Worm (Caenorhabditis elegans): Measurements from ENCODE around the gene nep-21.

Gene nep-21

DNA sequence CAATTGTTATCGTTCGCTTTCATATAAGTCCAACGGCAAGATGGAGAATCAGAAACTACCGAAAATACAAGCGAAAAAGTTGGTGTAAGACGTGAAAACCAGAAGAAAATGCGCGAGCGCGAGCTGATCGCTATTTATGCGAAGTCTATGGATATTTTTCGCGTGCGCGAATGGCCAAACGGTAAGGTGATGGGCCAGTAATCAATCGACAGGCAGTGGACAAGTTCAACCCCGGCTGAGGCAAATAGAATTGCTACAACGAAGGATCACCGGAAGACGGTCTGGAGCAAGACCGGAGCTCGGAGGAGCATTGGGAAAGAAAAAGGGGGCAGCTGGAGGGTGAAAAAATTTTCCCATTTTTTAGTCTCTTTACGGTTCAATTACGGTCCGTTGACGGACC lies 11.2 kb upstream of the nep-21 start (continued):
- TF ChIP-seq tra-1 (GFP tag; IDR thresholded peaks at IDR 0.05) (peak; percentile 49; the same call in 1 of the 2 replicates), snpc-1.2 (GFP tag; IDR thresholded peaks at IDR 0.05) (peak; percentile 84), hmg-1.1 (GFP tag; IDR thresholded peaks at IDR 0.05) (peak; percentile 24; the same call in 1 of the 2 replicates), mxl-2 (GFP tag; conservative IDR thresholded peaks at IDR 0.05) (0 out of 2 replicates have a peak, but pooled peaks have one; percentile 40), D1046.2 (GFP tag; IDR thresholded peaks at IDR 0.05) (peak; percentile 86; the same call in 1 of the 2 replicates), F26F4.8 (GFP tag; conservative IDR thresholded peaks at IDR 0.05) (peak; percentile 92), madf-9 (GFP tag; conservative IDR thresholded peaks at IDR 0.05) (peak; percentile 59; the same call in 1 of the 2 replicates), ctbp-1 (GFP tag; IDR thresholded peaks at IDR 0.05) (peak; percentile 78), php-3 (GFP tag; IDR thresholded peaks at IDR 0.05) (peak; percentile 53; the same call in 1 of the 2 replicates), Y105C5A.15 (GFP tag; IDR thresholded peaks at IDR 0.05) (0 out of 2 replicates have a peak, but pooled peaks have one; percentile 47), saeg-2 (GFP tag; IDR thresholded peaks at IDR 0.05) (0 out of 2 replicates have a peak, but pooled peaks have one; percentile 46), set-16 (GFP tag; IDR thresholded peaks at IDR 0.05) (peak; percentile 56), lim-7 (GFP tag; IDR thresholded peaks at IDR 0.05) (peak; percentile 89), mdt-29 (GFP tag; IDR thresholded peaks at IDR 0.05) (peak; percentile 56; the same call in 1 of the 2 replicates)

DNA sequence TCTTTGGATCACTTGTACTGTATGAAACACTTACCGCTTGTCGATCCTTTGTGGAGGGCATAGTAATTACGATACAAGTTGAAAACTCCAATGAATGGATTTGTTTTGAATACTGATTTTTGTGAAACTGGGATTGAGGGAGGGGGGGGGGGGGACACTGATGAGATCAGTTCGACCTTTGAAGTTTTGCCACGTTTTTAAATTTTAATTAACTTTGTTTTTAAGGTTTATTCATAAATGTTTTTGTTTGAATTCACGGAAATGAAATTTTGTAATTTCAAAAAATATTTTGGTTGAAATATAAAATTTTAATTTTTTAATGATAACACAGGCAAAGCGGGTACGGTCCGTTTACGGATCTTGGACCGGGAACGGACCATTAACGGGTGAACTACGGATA lies 9.7 kb upstream of the nep-21 start, which contains the start of gene ent-3:
ent-3 (minus strand) TSS at position 101 of the 400 bp plus-strand sequence.
- TF ChIP-seq hlh-30 (tag; optimal IDR thresholded peaks at IDR 0.05; ENCODE audit: insufficient read depth) (no peak), nhr-237 (tag; optimal IDR thresholded peaks at IDR 0.05) (no peak), lim-7 (GFP tag; IDR thresholded peaks at IDR 0.05) (no peak), Y105C5A.15 (GFP tag; IDR thresholded peaks at IDR 0.05) (no peak), mxl-2 (GFP tag; conservative IDR thresholded peaks at IDR 0.05) (no peak)

DNA sequence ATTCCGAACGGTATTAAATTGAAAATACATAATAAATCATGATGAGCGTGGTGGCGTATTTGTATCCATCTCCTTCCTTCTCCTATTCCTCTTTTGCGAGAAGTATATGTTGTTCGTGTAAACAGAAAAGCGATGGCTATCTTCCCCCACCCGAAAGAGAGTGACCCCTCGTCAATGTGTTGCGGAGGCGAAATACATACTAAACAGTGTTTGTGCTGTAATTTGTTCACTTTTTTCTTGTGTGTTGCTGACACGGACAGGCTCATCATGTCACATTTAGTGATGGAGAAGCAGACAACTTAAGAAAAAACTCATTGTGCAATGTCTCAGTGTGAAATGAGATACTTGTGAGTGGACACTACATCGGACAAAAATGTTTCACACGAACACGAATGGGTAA lies 5.4 kb upstream of the nep-21 start:
- peak; percentile 10 for TF ChIP-seq hlh-11 (tag; optimal IDR thresholded peaks at IDR 0.05)
- TF ChIP-seq madf-5 (GFP tag; IDR thresholded peaks at IDR 0.05): no peak
- no peak for TF ChIP-seq madf-9 (GFP tag; conservative IDR thresholded peaks at IDR 0.05)
- TF ChIP-seq zfp-2 (tag; optimal IDR thresholded peaks at IDR 0.05): no peak
- TF ChIP-seq dmd-6 (GFP tag; IDR thresholded peaks at IDR 0.05): peak; percentile 20; the same call in 1 of the 2 replicates
- TF ChIP-seq unc-62 (GFP tag; optimal IDR thresholded peaks at IDR 0.05 in 1 of 2): peak in 1 of 2 experiments; percentile 24
- TF ChIP-seq unc-62 (tag; optimal IDR thresholded peaks at IDR 0.05): no peak
- TF ChIP-seq daf-16 (GFP tag; optimal IDR thresholded peaks at IDR 0.05): peak in 1 of 2 experiments; percentile 56
- TF ChIP-seq daf-16 (tag; optimal IDR thresholded peaks at IDR 0.05): peak; percentile 80
- peak; percentile 8 for TF ChIP-seq nhr-28 (tag; optimal IDR thresholded peaks at IDR 0.05)
- TF ChIP-seq zip-11 (GFP tag; IDR thresholded peaks at IDR 0.05): no peak
- peak; percentile 12 for TF ChIP-seq mxl-3 (GFP tag; optimal IDR thresholded peaks at IDR 0.05)
- no peak for TF ChIP-seq nhr-41 (GFP tag; IDR thresholded peaks at IDR 0.05)
- no peak for TF ChIP-seq lim-7 (GFP tag; IDR thresholded peaks at IDR 0.05)
- no peak for TF ChIP-seq T26A8.4 (GFP tag; IDR thresholded peaks at IDR 0.05)
- TF ChIP-seq ZK337.2 (GFP tag; IDR thresholded peaks at IDR 0.05): no peak

DNA sequence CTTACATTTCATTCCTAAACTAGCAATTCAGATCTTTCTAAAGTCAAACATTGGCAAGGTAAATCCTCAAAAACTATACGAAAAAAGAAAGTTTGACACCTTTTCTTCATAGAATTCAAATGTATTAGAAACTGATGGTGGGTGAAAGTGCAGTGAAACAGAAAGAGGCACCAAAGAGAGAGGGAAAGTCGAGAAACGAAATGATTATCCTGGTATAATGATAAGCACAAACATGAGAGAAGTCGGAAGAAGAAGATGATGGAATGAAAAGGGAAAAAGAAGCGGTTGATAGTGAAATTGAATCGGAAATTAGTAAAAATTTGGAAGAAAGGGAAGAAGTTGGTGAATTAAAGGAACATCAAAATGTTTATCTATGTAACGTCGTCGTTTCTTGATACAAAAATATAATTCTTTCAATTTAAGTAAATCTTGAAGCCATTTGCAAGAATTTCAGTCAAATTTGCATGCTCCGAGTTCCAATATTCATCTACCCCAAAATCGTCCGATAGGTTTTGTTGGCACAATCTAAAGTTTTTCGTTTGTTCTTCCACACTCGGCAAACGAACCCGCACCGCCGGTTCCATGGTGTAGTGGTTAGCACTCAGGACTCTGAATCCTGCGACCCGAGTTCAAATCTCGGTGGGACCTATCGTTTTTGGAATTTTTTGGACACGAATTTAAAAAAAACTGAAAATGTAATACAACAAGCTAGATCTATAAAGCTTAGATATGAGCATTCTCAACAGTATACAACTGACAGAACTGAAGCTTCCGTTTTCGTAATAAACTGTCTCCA lies 4.7 kb upstream of the nep-21 start:
- TF ChIP-seq ceh-28 (tag; optimal IDR thresholded peaks at IDR 0.05) (no peak), nhr-76 (tag; optimal IDR thresholded peaks at IDR 0.05) (no peak), aha-1 (tag) (peak; percentile 46), lim-7 (GFP tag; IDR thresholded peaks at IDR 0.05) (peak; percentile 68; the same call in 1 of the 2 replicates), vab-7 (GFP tag; IDR thresholded peaks at IDR 0.05) (0 out of 2 replicates have a peak, but pooled peaks have one; percentile 59), ztf-7 (tag; optimal IDR thresholded peaks at IDR 0.05) (no peak), ctbp-1 (GFP tag; IDR thresholded peaks at IDR 0.05) (0 out of 2 replicates have a peak, but pooled peaks have one; percentile 31), pha-4 (GFP tag; IDR thresholded peaks at IDR 0.05) (peak; percentile 54; the same call in 1 of the 2 replicates), pha-4 (tag; optimal IDR thresholded peaks at IDR 0.05) (no peak), ceh-82 (tag; optimal IDR thresholded peaks at IDR 0.05) (no peak), ceh-44 (GFP tag; IDR thresholded peaks at IDR 0.05) (0 out of 2 replicates have a peak, but pooled peaks have one; percentile 74), zip-11 (GFP tag; IDR thresholded peaks at IDR 0.05) (no peak), lin-38 (GFP tag; IDR thresholded peaks at IDR 0.05) (0 out of 2 replicates have a peak, but pooled peaks have one; percentile 18), dmd-6 (GFP tag; IDR thresholded peaks at IDR 0.05) (0 out of 2 replicates have a peak, but pooled peaks have one; percentile 22)
